Fruit fly (Drosophila melanogaster) whole organism, wandering third instar larva: ENCODE data around the gene simj.

Experiments used
- Abd-B ChIP-seq: fragments of >200 bp; optimal IDR thresholded peaks from 2 replicates; lab custom pipeline; 2017; ENCODE audit warnings: missing biosample characterization, missing genetic modification characterization
- CG32264 ChIP-seq: fragments of 200-800 bp; sonication (Bioruptor generic); optimal IDR thresholded peaks from 2 replicates; lab custom pipeline; 2016; ENCODE audit warnings: missing biosample characterization, missing genetic modification characterization
- CG9705 ChIP-seq: fragments of 200-800 bp; sonication (Bioruptor generic); optimal IDR thresholded peaks from 2 replicates; lab custom pipeline; 2018; ENCODE audit warnings: missing biosample characterization, mild to moderate bottlenecking, missing genetic modification characterization
- Dfd ChIP-seq: fragments of >200 bp; optimal IDR thresholded peaks from 2 replicates; lab custom pipeline; 2017; ENCODE audit warnings: missing biosample characterization, missing genetic modification characterization
- Dif ChIP-seq: fragments of 200-275, 200-300 bp; sonication (Bioruptor generic); optimal IDR thresholded peaks from 2 replicates; lab custom pipeline; 2018; ENCODE audit warnings: missing biosample characterization, missing genetic modification characterization; ENCODE audit not compliant: partially characterized antibody
- GATAd ChIP-seq: sonication (Bioruptor generic); optimal IDR thresholded peaks from 2 replicates; lab custom pipeline; 2016; ENCODE audit warnings: missing biosample characterization, missing genetic modification characterization
- HLH106 ChIP-seq: fragments of 200-800 bp; optimal IDR thresholded peaks from 3 replicates; lab custom pipeline; 2019; ENCODE audit warnings: missing biosample characterization, mild to moderate bottlenecking, missing genetic modification characterization, moderate library complexity
- Hnf4 ChIP-seq: fragments of 200-800 bp; sonication (Bioruptor generic); optimal IDR thresholded peaks from 2 replicates; lab custom pipeline; 2016; ENCODE audit warnings: missing biosample characterization, mild to moderate bottlenecking, missing genetic modification characterization
- Hr83 ChIP-seq: fragments of 200-300 bp; sonication (Bioruptor generic); optimal IDR thresholded peaks from 2 replicates; lab custom pipeline; 2016; ENCODE audit warnings: missing biosample characterization, mild to moderate bottlenecking, missing genetic modification characterization, moderate library complexity; ENCODE audit not compliant: poor library complexity, severe bottlenecking
- Mio ChIP-seq: sonication (Bioruptor generic); optimal IDR thresholded peaks from 2 replicates; lab custom pipeline; 2016; ENCODE audit warnings: missing biosample characterization, missing genetic modification characterization
- N ChIP-seq: fragments of >200 bp; optimal IDR thresholded peaks from 2 replicates; lab custom pipeline; 2018; ENCODE audit warnings: missing biosample characterization, missing external identifiers, missing genetic modification characterization
- OdsH ChIP-seq: fragments of 200-800 bp; sonication (Bioruptor generic); optimal IDR thresholded peaks from 2 replicates; lab custom pipeline; 2016; ENCODE audit warnings: missing biosample characterization, mild to moderate bottlenecking, missing genetic modification characterization
- Sp1 ChIP-seq: fragments of 200-800 bp; sonication (Bioruptor generic); optimal IDR thresholded peaks from 3 replicates; lab custom pipeline; 2019; ENCODE audit warnings: missing biosample characterization, mild to moderate bottlenecking, missing genetic modification characterization, moderate library complexity
- br ChIP-seq: fragments of 200-800 bp; sonication (Bioruptor generic); optimal IDR thresholded peaks from 2 replicates; lab custom pipeline; 2016; ENCODE audit warnings: missing biosample characterization, missing genetic modification characterization
- brk ChIP-seq: fragments of 200-800 bp; sonication (Bioruptor generic); optimal IDR thresholded peaks from 2 replicates; lab custom pipeline; 2016; ENCODE audit warnings: missing biosample characterization, mild to moderate bottlenecking, missing genetic modification characterization
- dl ChIP-seq, 2 experiments: fragments of 175-275, 200-275 bp in 1 of 2; fragments of 200-275 bp in 1 of 2; sonication (Bioruptor generic); optimal IDR thresholded peaks; lab custom pipeline; 2018; ENCODE audit warnings: mild to moderate bottlenecking in 2 of 2, missing biosample characterization in 2 of 2, missing genetic modification characterization in 2 of 2, moderate library complexity in 2 of 2; ENCODE audit not compliant: partially characterized antibody in 2 of 2, insufficient read depth in 1 of 2
- dmrt93B ChIP-seq: fragments of 200-800 bp; sonication (Bioruptor generic); optimal IDR thresholded peaks from 2 replicates; lab custom pipeline; 2018; ENCODE audit warnings: missing biosample characterization, mild to moderate bottlenecking, missing genetic modification characterization
- ey ChIP-seq: fragments of 200-800 bp; sonication (Bioruptor generic); optimal IDR thresholded peaks from 2 replicates; lab custom pipeline; 2016; ENCODE audit warnings: missing biosample characterization, missing genetic modification characterization
- foxo ChIP-seq, 2 experiments: fragments of 200-800 bp; sonication (Bioruptor generic); optimal IDR thresholded peaks; 2 replicates in 1 of 2; 3 replicates in 1 of 2; lab custom pipeline; 2016 to 2017; ENCODE audit warnings: missing biosample characterization in 2 of 2, missing genetic modification characterization in 2 of 2
- fru ChIP-seq: fragments of 200-800 bp; sonication (Bioruptor generic); optimal IDR thresholded peaks from 3 replicates; lab custom pipeline; 2016; ENCODE audit warnings: missing biosample characterization, mild to moderate bottlenecking, missing genetic modification characterization
- h ChIP-seq: fragments of 200-800 bp; sonication (Bioruptor generic); optimal IDR thresholded peaks from 3 replicates; lab custom pipeline; 2016; ENCODE audit warnings: missing biosample characterization, mild to moderate bottlenecking, missing genetic modification characterization
- jim ChIP-seq: fragments of 175-275, 200-325 bp; sonication (Bioruptor generic); optimal IDR thresholded peaks from 2 replicates; lab custom pipeline; 2016; ENCODE audit warnings: missing biosample characterization, mild to moderate bottlenecking, missing genetic modification characterization
- psq ChIP-seq: fragments of 200-800 bp; sonication (Bioruptor generic); optimal IDR thresholded peaks from 3 replicates; lab custom pipeline; 2017; ENCODE audit warnings: missing biosample characterization, mild to moderate bottlenecking, missing genetic modification characterization, moderate library complexity
- rgr ChIP-seq: fragments of 200-800 bp; sonication (Bioruptor generic); optimal IDR thresholded peaks from 3 replicates; lab custom pipeline; 2016; ENCODE audit warnings: missing biosample characterization, mild to moderate bottlenecking, missing genetic modification characterization
- sv ChIP-seq: fragments of 200-800 bp; sonication (Bioruptor generic); optimal IDR thresholded peaks from 3 replicates; lab custom pipeline; 2016; ENCODE audit warnings: missing biosample characterization, missing genetic modification characterization
- tai ChIP-seq: sonication (Bioruptor generic); optimal IDR thresholded peaks from 2 replicates; lab custom pipeline; 2016; ENCODE audit warnings: missing biosample characterization, missing genetic modification characterization
- usp ChIP-seq: fragments of >200 bp; optimal IDR thresholded peaks from 2 replicates; lab custom pipeline; 2017; ENCODE audit warnings: missing biosample characterization, missing genetic modification characterization
- woc ChIP-seq: sonication (Bioruptor generic); optimal IDR thresholded peaks from 2 replicates; lab custom pipeline; 2016; ENCODE audit warnings: missing biosample characterization, mild to moderate bottlenecking, missing genetic modification characterization

simj gene

dm6 chr3L:10715748-10716147, 51.2 kb downstream of the simj start:
- TF ChIP-seq psq (peak; percentile 16), sv (no peak), woc (no peak), Hnf4 (GFP tag; lab: Kevin White, UChicago) (no peak), h (no peak)

- TF ChIP-seq rgr (GFP tag; lab: Kevin White, UChicago) (peak; percentile 25), jim (GFP tag; lab: Kevin White, UChicago) (no peak), fru (GFP tag; lab: Kevin White, UChicago) (no peak), Mio (GFP tag; lab: Kevin White, UChicago) (no peak), foxo (GFP tag; optimal IDR thresholded peaks at IDR 0.05; lab: Kevin White, UChicago) (peak in 1 of 2 experiments; percentile 22), h (peak; percentile 37), woc (peak; percentile 38), ey (GFP tag; lab: Kevin White, UChicago) (peak; percentile 22), dmrt93B (GFP tag; lab: Kevin White, UChicago) (peak; percentile 1), CG9705 (GFP tag; lab: Kevin White, UChicago) (no peak), HLH106 (tag; lab: Kevin White, UChicago) (peak; percentile 2), psq (peak; percentile 34), GATAd (no peak), OdsH (GFP tag; lab: Kevin White, UChicago) (peak; percentile 39)
These were observed 51.9 kb downstream of the simj start for dm6 chr3L:10716342-10716896.

dm6 chr3L:10719771-10720170, 55.2 kb downstream of the simj start:
- TF ChIP-seq Dfd (GFP tag; lab: Kevin White, UChicago) (no peak), fru (GFP tag; lab: Kevin White, UChicago) (no peak), CG9705 (GFP tag; lab: Kevin White, UChicago) (no peak), foxo (GFP tag; optimal IDR thresholded peaks at IDR 0.05; lab: Kevin White, UChicago) (peak in 1 of 2 experiments; percentile 12), br (no peak), Abd-B (GFP tag; lab: Kevin White, UChicago) (no peak)

- TF ChIP-seq HLH106 (tag; lab: Kevin White, UChicago), result no peak
- no peak for TF ChIP-seq usp (GFP tag; lab: Kevin White, UChicago)
- no peak for TF ChIP-seq Hnf4 (GFP tag; lab: Kevin White, UChicago)
- no peak for TF ChIP-seq Dfd (GFP tag; lab: Kevin White, UChicago)
- TF ChIP-seq tai (GFP tag; lab: Kevin White, UChicago), result no peak
- TF ChIP-seq Dif, result no peak
- TF ChIP-seq brk, result no peak
- TF ChIP-seq Sp1 (GFP tag; lab: Kevin White, UChicago), result no peak
- TF ChIP-seq OdsH (GFP tag; lab: Kevin White, UChicago), result no peak
- no peak for TF ChIP-seq jim (GFP tag; lab: Kevin White, UChicago)
- no peak for TF ChIP-seq N
- TF ChIP-seq dl (GFP tag; optimal IDR thresholded peaks at IDR 0.05; lab: Kevin White, UChicago; ENCODE audit: insufficient read depth in 1 of 2, partially characterized antibody in 2 of 2), result no peak
- TF ChIP-seq CG32264 (GFP tag; lab: Kevin White, UChicago), result no peak
- TF ChIP-seq CG9705 (GFP tag; lab: Kevin White, UChicago), result no peak
- TF ChIP-seq GATAd, result no peak
- TF ChIP-seq dmrt93B (GFP tag; lab: Kevin White, UChicago), result no peak
- TF ChIP-seq h, result no peak
- TF ChIP-seq Hr83 (GFP tag; lab: Kevin White, UChicago), result no peak
- TF ChIP-seq woc, result no peak
- no peak for TF ChIP-seq psq
These were observed 58.1 kb downstream of the simj start for dm6 chr3L:10722607-10723006.

dm6 chr3L:10723596-10723995, 59.1 kb downstream of the simj start:
- TF ChIP-seq Dfd (GFP tag; lab: Kevin White, UChicago), result peak; percentile 75
- no peak for TF ChIP-seq Mio (GFP tag; lab: Kevin White, UChicago)
- no peak for TF ChIP-seq Dif
